Fruit fly (Drosophila melanogaster): Measurements from ENCODE around the gene CG13040.
A peak's percentile ranks its signal among the peaks of the same experiment; 100 is the strongest.

CG13040 gene

dm6 chr3L:16328207-16328891 lies 1.8 kb upstream of the CG13040 start, which contains the start of gene CG13058 (continued):
- TF ChIP-seq Gug (GFP tag; IDR thresholded peaks at IDR 0.05) = no peak
- TF ChIP-seq Dll (GFP tag; IDR thresholded peaks at IDR 0.05; ENCODE audit: partially characterized antibody) = no peak
- no peak for TF ChIP-seq sob (GFP tag; IDR thresholded peaks at IDR 0.05)
- TF ChIP-seq cwo (GFP tag; optimal IDR thresholded peaks at IDR 0.05) = peak; percentile 38
- TF ChIP-seq CG2875 (GFP tag; optimal IDR thresholded peaks at IDR 0.05) = no peak
- no peak for TF ChIP-seq CG6765 (GFP tag; optimal IDR thresholded peaks at IDR 0.05)
- peak; percentile 62 for TF ChIP-seq caup (GFP tag; optimal IDR thresholded peaks at IDR 0.05; ENCODE audit: severe bottlenecking)
- TF ChIP-seq CG3995 (GFP tag; optimal IDR thresholded peaks at IDR 0.05) = no peak
- no peak for TF ChIP-seq Blimp-1 (GFP tag; optimal IDR thresholded peaks at IDR 0.05)
- no peak for TF ChIP-seq Awh (GFP tag; IDR thresholded peaks at IDR 0.05)
- TF ChIP-seq CG2889 (GFP tag; IDR thresholded peaks at IDR 0.05) = 0 out of 3 replicates have a peak, but pooled peaks have one; percentile 34
- TF ChIP-seq fd102C (GFP tag; optimal IDR thresholded peaks at IDR 0.05) = no peak
- TF ChIP-seq C15 (GFP tag; IDR thresholded peaks at IDR 0.05) = no peak
- TF ChIP-seq Vsx1 (GFP tag; optimal IDR thresholded peaks at IDR 0.05) = peak; percentile 16
- 0 out of 2 replicates have a peak, but pooled peaks have one; percentile 23 for TF ChIP-seq al (GFP tag; IDR thresholded peaks at IDR 0.05)
- no peak for TF ChIP-seq pzg (GFP tag; optimal IDR thresholded peaks at IDR 0.05)
- TF ChIP-seq ap (GFP tag; IDR thresholded peaks at IDR 0.05) = peak; percentile 59
- TF ChIP-seq CG30431 (GFP tag; optimal IDR thresholded peaks at IDR 0.05) = peak; percentile 27
- TF ChIP-seq CG30403 (GFP tag; optimal IDR thresholded peaks at IDR 0.05) = peak; percentile 61
- no peak for TF ChIP-seq gsb-n (tag; optimal IDR thresholded peaks at IDR 0.05)
- no peak for TF ChIP-seq CG8359 (GFP tag; optimal IDR thresholded peaks at IDR 0.05; ENCODE audit: borderline replicate concordance)
- 0 out of 2 replicates have a peak, but pooled peaks have one; percentile 41 for TF ChIP-seq CG14441 (GFP tag; IDR thresholded peaks at IDR 0.05)
- no peak for TF ChIP-seq Dp (GFP tag; optimal IDR thresholded peaks at IDR 0.05)
- TF ChIP-seq toy (GFP tag; IDR thresholded peaks at IDR 0.05) = no peak
- TF ChIP-seq CG4360 (GFP tag; IDR thresholded peaks at IDR 0.05) = no peak
- TF ChIP-seq bsh (GFP tag; optimal IDR thresholded peaks at IDR 0.05) = peak in 1 of 2 experiments; percentile 3
- no peak for TF ChIP-seq tna (GFP tag; IDR thresholded peaks at IDR 0.05; ENCODE audit: partially characterized antibody)
- TF ChIP-seq salm (tag; optimal IDR thresholded peaks at IDR 0.05) = no peak
- no peak for TF ChIP-seq CG10959 (GFP tag; IDR thresholded peaks at IDR 0.05)
- TF ChIP-seq CG17802 (tag; optimal IDR thresholded peaks at IDR 0.05) = no peak
- no peak for TF ChIP-seq jigr1 (GFP tag; IDR thresholded peaks at IDR 0.05)
- TF ChIP-seq H2.0 (GFP tag; IDR thresholded peaks at IDR 0.05) = peak; percentile 81
- TF ChIP-seq her (GFP tag; optimal IDR thresholded peaks at IDR 0.05) = peak; percentile 2
- no peak for TF ChIP-seq dati (GFP tag; IDR thresholded peaks at IDR 0.05)
- peak; percentile 74 for TF ChIP-seq seq (GFP tag; IDR thresholded peaks at IDR 0.05)
- TF ChIP-seq Dbx (GFP tag; IDR thresholded peaks at IDR 0.05) = peak; percentile 64; the same call in 2 of the 3 replicates
- no peak for TF ChIP-seq CG6791 (GFP tag; IDR thresholded peaks at IDR 0.05; ENCODE audit: partially characterized antibody)
- no peak for TF ChIP-seq MESR4 (GFP tag; optimal IDR thresholded peaks at IDR 0.05)
- TF ChIP-seq Lpt (GFP tag; optimal IDR thresholded peaks at IDR 0.05) = no peak
- peak; percentile 25 for TF ChIP-seq Mes4 (GFP tag; optimal IDR thresholded peaks at IDR 0.05)
- TF ChIP-seq eve (GFP tag; optimal IDR thresholded peaks at IDR 0.05) = no peak
- no peak for TF ChIP-seq CG12391 (tag; optimal IDR thresholded peaks at IDR 0.05)
- TF ChIP-seq HmgZ (tag; optimal IDR thresholded peaks at IDR 0.05) = peak; percentile 65
- TF ChIP-seq jing (GFP tag; optimal IDR thresholded peaks at IDR 0.05) = peak; percentile 42
- TF ChIP-seq CG11093 (GFP tag; IDR thresholded peaks at IDR 0.05) = no peak
- TF ChIP-seq Doc2 (GFP tag; IDR thresholded peaks at IDR 0.05) = peak; percentile 15; the same call in 1 of the 2 replicates
- no peak for TF ChIP-seq Kr (GFP tag; optimal IDR thresholded peaks at IDR 0.05)
- TF ChIP-seq CG10267 (tag; optimal IDR thresholded peaks at IDR 0.05) = no peak
- TF ChIP-seq CG10979 (tag; optimal IDR thresholded peaks at IDR 0.05) = no peak
